Fruit fly (Drosophila melanogaster): ENCODE results near the gene CG34167.

The CG34167 gene

dm6 chr2L:16049647-16050046 is 46.2 kb upstream of the CG34167 start, which contains the start of gene beat-Ia (continued):
- TF ChIP-seq dimm (GFP tag; IDR thresholded peaks at IDR 0.05) (no peak), CG33213 (GFP tag; optimal IDR thresholded peaks at IDR 0.05) (no peak), corto (GFP tag; optimal IDR thresholded peaks at IDR 0.05) (no peak), Jarid2 (GFP tag; optimal IDR thresholded peaks at IDR 0.05) (peak; percentile 46), CG42726 (GFP tag; IDR thresholded peaks at IDR 0.05; ENCODE audit: partially characterized antibody) (peak; percentile 61; the same call in 1 of the 2 replicates), bbx (GFP tag; IDR thresholded peaks at IDR 0.05; ENCODE audit: partially characterized antibody) (no peak; the same call in 1 of the 2 replicates), jing (GFP tag; optimal IDR thresholded peaks at IDR 0.05) (peak; percentile 44), Dip2 (GFP tag; IDR thresholded peaks at IDR 0.05) (no peak), kah (GFP tag; optimal IDR thresholded peaks at IDR 0.05) (peak; percentile 76), twi (tag; optimal IDR thresholded peaks at IDR 0.05) (no peak), CG1602 (GFP tag; optimal IDR thresholded peaks at IDR 0.05) (no peak), hth (optimal IDR thresholded peaks at IDR 0.05) (no peak), z (GFP tag; IDR thresholded peaks at IDR 0.05) (no peak), knrl (GFP tag; IDR thresholded peaks at IDR 0.05; ENCODE audit: partially characterized antibody) (peak; percentile 71), CG4424 (GFP tag; optimal IDR thresholded peaks at IDR 0.05) (peak; percentile 20), CG15479 (GFP tag; optimal IDR thresholded peaks at IDR 0.05) (peak; percentile 9), otp (GFP tag; IDR thresholded peaks at IDR 0.05) (no peak), lov (optimal IDR thresholded peaks at IDR 0.05) (no peak), lov (GFP tag; IDR thresholded peaks at IDR 0.05) (peak; percentile 66; the same call in 2 of the 3 replicates), ap (GFP tag; IDR thresholded peaks at IDR 0.05) (no peak), CG10366 (GFP tag; IDR thresholded peaks at IDR 0.05) (no peak), Nf-YB (GFP tag; optimal IDR thresholded peaks at IDR 0.05) (peak; percentile 62), CG10979 (tag; optimal IDR thresholded peaks at IDR 0.05) (no peak), ab (GFP tag; optimal IDR thresholded peaks at IDR 0.05) (no peak), CG34422 (GFP tag; IDR thresholded peaks at IDR 0.05) (0 out of 3 replicates have a peak, but pooled peaks have one; percentile 39), CG9215 (GFP tag; IDR thresholded peaks at IDR 0.05) (no peak), yki (optimal IDR thresholded peaks at IDR 0.05) (peak; percentile 17), CG2889 (GFP tag; IDR thresholded peaks at IDR 0.05) (no peak), CG4360 (GFP tag; IDR thresholded peaks at IDR 0.05) (no peak), CG17328 (GFP tag; IDR thresholded peaks at IDR 0.05) (0 out of 2 replicates have a peak, but pooled peaks have one; percentile 35), gem (tag; optimal IDR thresholded peaks at IDR 0.05) (no peak), Atf3 (GFP tag; optimal IDR thresholded peaks at IDR 0.05) (no peak), Dad (GFP tag; optimal IDR thresholded peaks at IDR 0.05) (no peak), repo (GFP tag; optimal IDR thresholded peaks at IDR 0.05) (no peak), cato (GFP tag; optimal IDR thresholded peaks at IDR 0.05; ENCODE audit: borderline replicate concordance) (no peak), CG31365 (tag; optimal IDR thresholded peaks at IDR 0.05) (peak; percentile 98), wdn (GFP tag; IDR thresholded peaks at IDR 0.05) (no peak), CG11696 (GFP tag; IDR thresholded peaks at IDR 0.05) (no peak), CG13424 (tag; optimal IDR thresholded peaks at IDR 0.05) (no peak), Ets97D (GFP tag; optimal IDR thresholded peaks at IDR 0.05) (peak; percentile 35), CG12299 (tag; optimal IDR thresholded peaks at IDR 0.05) (no peak), ara (GFP tag; IDR thresholded peaks at IDR 0.05) (no peak; the same call in 1 of the 2 replicates), pum (GFP tag; optimal IDR thresholded peaks at IDR 0.05) (no peak), CG1832 (GFP tag; optimal IDR thresholded peaks at IDR 0.05) (peak; percentile 40), CG14667 (GFP tag; IDR thresholded peaks at IDR 0.05) (no peak), Ptx1 (GFP tag; IDR thresholded peaks at IDR 0.05) (no peak), zfh2 (GFP tag; optimal IDR thresholded peaks at IDR 0.05) (no peak), Dp (GFP tag; optimal IDR thresholded peaks at IDR 0.05) (no peak), CG33557 (GFP tag; optimal IDR thresholded peaks at IDR 0.05) (no peak), CG6272 (GFP tag; IDR thresholded peaks at IDR 0.05) (no peak), H2.0 (GFP tag; IDR thresholded peaks at IDR 0.05) (no peak), caup (GFP tag; optimal IDR thresholded peaks at IDR 0.05; ENCODE audit: severe bottlenecking) (no peak), CG17802 (tag; optimal IDR thresholded peaks at IDR 0.05) (no peak)
